Fruit fly (Drosophila melanogaster) whole organism, embryonic: ENCODE results near the gene Pdhb.
A peak's percentile ranks its signal among the peaks of the same experiment; 100 is the strongest.

Experiments
- Abd-B ChIP-seq: fragments of 200-800 bp; sonication (Bioruptor generic); optimal IDR thresholded peaks from 2 replicates; lab custom pipeline; 2018; ENCODE audit warnings: missing biosample characterization, mild to moderate bottlenecking, missing genetic modification characterization, moderate library complexity
- Bteb2 ChIP-seq: fragments of 200-800 bp; sonication (Bioruptor generic); optimal IDR thresholded peaks from 2 replicates; lab custom pipeline; 2016; ENCODE audit warnings: missing biosample characterization, missing genetic modification characterization
- CG10147 ChIP-seq: fragments of 200-800 bp; sonication (Bioruptor generic); optimal IDR thresholded peaks from 2 replicates; lab custom pipeline; 2019; ENCODE audit warnings: missing biosample characterization, mild to moderate bottlenecking, missing genetic modification characterization, moderate library complexity
- CG11696 ChIP-seq: fragments of 200-800 bp; sonication (Bioruptor generic); IDR thresholded peaks from 2 replicates; pipeline ENCODE4 v1.3.6; 2022; ENCODE audit warnings: missing biosample characterization, missing genetic modification characterization
- CG12155 ChIP-seq: fragments of 200-800 bp; sonication (Bioruptor generic); optimal IDR thresholded peaks from 3 replicates; lab custom pipeline; 2016; ENCODE audit warnings: missing biosample characterization, missing genetic modification characterization
- CG1233 ChIP-seq: fragments of 200-800 bp; sonication (Bioruptor generic); optimal IDR thresholded peaks from 4 replicates; lab custom pipeline; 2018; ENCODE audit warnings: missing biosample characterization, mild to moderate bottlenecking, missing genetic modification characterization
- CG13123 ChIP-seq: fragments of 200-800 bp; sonication (Bioruptor generic); optimal IDR thresholded peaks from 2 replicates; lab custom pipeline; 2016; ENCODE audit warnings: missing biosample characterization, missing genetic modification characterization
- CG14441 ChIP-seq: fragments of 200-800 bp; sonication (Bioruptor generic); IDR thresholded peaks from 2 replicates; pipeline ENCODE4 v1.3.6; 2022; ENCODE audit warnings: missing biosample characterization, missing genetic modification characterization
- CG14860 ChIP-seq: fragments of 200-800 bp; sonication (Bioruptor generic); IDR thresholded peaks from 3 replicates; pipeline ENCODE4 v1.3.6; 2022; ENCODE audit warnings: missing biosample characterization, missing genetic modification characterization; ENCODE audit not compliant: partially characterized antibody
- CG1603 ChIP-seq: fragments of 200-800 bp; sonication (Bioruptor generic); optimal IDR thresholded peaks from 2 replicates; lab custom pipeline; 2019; ENCODE audit warnings: missing biosample characterization, mild to moderate bottlenecking, missing genetic modification characterization, moderate library complexity
- CG17328 ChIP-seq: fragments of 200-800 bp; sonication (Bioruptor generic); IDR thresholded peaks from 2 replicates; pipeline ENCODE4 v1.3.6; 2022; ENCODE audit warnings: missing biosample characterization, missing genetic modification characterization
- CG17385 ChIP-seq: fragments of 200-800 bp; sonication (Bioruptor generic); optimal IDR thresholded peaks from 3 replicates; lab custom pipeline; 2018; ENCODE audit warnings: missing biosample characterization, mild to moderate bottlenecking, missing genetic modification characterization
- CG2199 ChIP-seq: fragments of 200-800 bp; sonication (Bioruptor generic); IDR thresholded peaks from 3 replicates; pipeline ENCODE4 v1.3.6; 2022; ENCODE audit warnings: missing biosample characterization, missing genetic modification characterization
- CG2875 ChIP-seq: fragments of 200-800 bp; sonication (Bioruptor generic); optimal IDR thresholded peaks from 2 replicates; lab custom pipeline; 2017; ENCODE audit warnings: missing biosample characterization, mild to moderate bottlenecking, missing genetic modification characterization, missing genetic modification reagents
- CG31224 ChIP-seq: fragments of 200-800 bp; sonication (Bioruptor generic); IDR thresholded peaks from 2 replicates; pipeline ENCODE4 v1.3.6; 2022; ENCODE audit warnings: missing biosample characterization, missing genetic modification characterization
- CG32532 ChIP-seq: fragments of 200-800 bp; sonication (Bioruptor generic); IDR thresholded peaks from 2 replicates; pipeline ENCODE4 v1.3.6; 2022; ENCODE audit warnings: missing biosample characterization, missing genetic modification characterization
- CG3281 ChIP-seq: fragments of 200-800 bp; sonication (Bioruptor generic); optimal IDR thresholded peaks from 3 replicates; lab custom pipeline; 2017; ENCODE audit warnings: missing biosample characterization, mild to moderate bottlenecking, missing genetic modification characterization
- CG4404 ChIP-seq: fragments of 200-800 bp; sonication (Bioruptor generic); IDR thresholded peaks from 2 replicates; pipeline ENCODE4 v1.3.6; 2022; ENCODE audit warnings: missing biosample characterization, missing genetic modification characterization
- CG6689 ChIP-seq: fragments of 200-800 bp; sonication (Bioruptor generic); IDR thresholded peaks from 2 replicates; pipeline ENCODE4 v1.3.6; 2022; ENCODE audit warnings: missing biosample characterization, missing genetic modification characterization
- CG6791 ChIP-seq: fragments of 200-800 bp; sonication (Bioruptor generic); IDR thresholded peaks from 3 replicates; pipeline ENCODE4 v1.3.6; 2022; ENCODE audit warnings: missing biosample characterization, missing genetic modification characterization; ENCODE audit not compliant: partially characterized antibody
- CG7357 ChIP-seq: fragments of 200-800 bp; sonication (Bioruptor generic); IDR thresholded peaks from 3 replicates; pipeline ENCODE4 v1.3.6; 2022; ENCODE audit warnings: missing biosample characterization, missing genetic modification characterization
- CG8478 ChIP-seq: fragments of >200 bp; optimal IDR thresholded peaks from 2 replicates; lab custom pipeline; 2018
- CrebB ChIP-seq: fragments of 200-800 bp; sonication (Bioruptor generic); optimal IDR thresholded peaks from 3 replicates; lab custom pipeline; 2018; ENCODE audit warnings: missing biosample characterization, mild to moderate bottlenecking, missing genetic modification characterization
- Doc2 ChIP-seq: fragments of 200-800 bp; sonication (Bioruptor generic); IDR thresholded peaks from 2 replicates; pipeline ENCODE4 v1.3.6; 2022; ENCODE audit warnings: missing biosample characterization, missing genetic modification characterization
- Dref ChIP-seq: fragments of 200-800 bp; sonication (Bioruptor generic); IDR thresholded peaks from 2 replicates; pipeline ENCODE4 v1.3.6; 2022; ENCODE audit warnings: missing biosample characterization, missing genetic modification characterization
- Fer1 ChIP-seq: fragments of 200-800 bp; sonication (Bioruptor generic); optimal IDR thresholded peaks from 2 replicates; lab custom pipeline; 2017; ENCODE audit warnings: missing biosample characterization, mild to moderate bottlenecking, missing genetic modification characterization
- Med ChIP-seq: fragments of 200-800 bp; sonication (Bioruptor generic); peaks from one replicate; lab custom pipeline; 2016; ENCODE audit warnings: missing biosample characterization, missing genetic modification characterization, mild to moderate bottlenecking, inconsistent platforms, moderate library complexity
- Nf-YB ChIP-seq: fragments of 200-800 bp; sonication (Bioruptor generic); optimal IDR thresholded peaks from 3 replicates; lab custom pipeline; 2019; ENCODE audit warnings: missing biosample characterization, mild to moderate bottlenecking, missing genetic modification characterization, moderate library complexity
- Six4 ChIP-seq: fragments of 200-800 bp; sonication (Bioruptor generic); optimal IDR thresholded peaks from 2 replicates; lab custom pipeline; 2016; ENCODE audit warnings: missing biosample characterization, missing genetic modification characterization
- Vsx1 ChIP-seq: fragments of 200-800 bp; sonication (Bioruptor generic); optimal IDR thresholded peaks from 2 replicates; lab custom pipeline; 2017; ENCODE audit warnings: missing biosample characterization, mild to moderate bottlenecking, missing genetic modification characterization, missing genetic modification reagents
- ac ChIP-seq: fragments of 200-800 bp; sonication (Bioruptor generic); optimal IDR thresholded peaks from 3 replicates; lab custom pipeline; 2017; ENCODE audit warnings: missing biosample characterization, mild to moderate bottlenecking, missing genetic modification characterization
- bbx ChIP-seq: fragments of 200-800 bp; sonication (Bioruptor generic); IDR thresholded peaks from 2 replicates; pipeline ENCODE4 v1.3.6; 2022; ENCODE audit warnings: missing biosample characterization, missing genetic modification characterization; ENCODE audit not compliant: partially characterized antibody
- bsh ChIP-seq, 2 experiments: fragments of 200-800 bp; sonication (Bioruptor generic); optimal IDR thresholded peaks; 2 replicates each; lab custom pipeline; 2017 to 2018; ENCODE audit warnings: mild to moderate bottlenecking in 2 of 2, missing biosample characterization in 2 of 2, missing genetic modification characterization in 2 of 2, moderate library complexity in 1 of 2
- cas ChIP-seq: fragments of 200-800 bp; sonication (Bioruptor generic); IDR thresholded peaks from 2 replicates; pipeline ENCODE4 v1.3.6; 2022; ENCODE audit warnings: missing biosample characterization, missing genetic modification characterization
- dm ChIP-seq: fragments of 200-800 bp; sonication (Bioruptor generic); optimal IDR thresholded peaks from 3 replicates; lab custom pipeline; 2016; ENCODE audit warnings: missing biosample characterization, missing genetic modification characterization
- en ChIP-seq: fragments of 200-800 bp; sonication (Bioruptor generic); optimal IDR thresholded peaks from 2 replicates; lab custom pipeline; 2016; ENCODE audit warnings: missing biosample characterization, missing genetic modification characterization
- gem ChIP-seq: fragments of 200-800 bp; sonication (Bioruptor generic); optimal IDR thresholded peaks from 2 replicates; lab custom pipeline; 2019; ENCODE audit warnings: missing biosample characterization, mild to moderate bottlenecking, missing genetic modification characterization, moderate library complexity
- grn ChIP-seq: fragments of 200-800 bp; sonication (Bioruptor generic); optimal IDR thresholded peaks from 3 replicates; lab custom pipeline; 2017; ENCODE audit warnings: missing biosample characterization, missing genetic modification characterization
- hth ChIP-seq: fragments of >200 bp; optimal IDR thresholded peaks from 2 replicates; lab custom pipeline; 2017; ENCODE audit warnings: inconsistent platforms
- ind ChIP-seq: fragments of 200-800 bp; sonication (Bioruptor generic); optimal IDR thresholded peaks from 3 replicates; lab custom pipeline; 2016; ENCODE audit warnings: missing biosample characterization, missing genetic modification characterization
- luna ChIP-seq: fragments of 200-800 bp; sonication (Bioruptor generic); optimal IDR thresholded peaks from 2 replicates; lab custom pipeline; 2016; ENCODE audit warnings: missing biosample characterization, missing genetic modification characterization
- nerfin-1 ChIP-seq: fragments of 200-800 bp; sonication (Bioruptor generic); optimal IDR thresholded peaks from 3 replicates; lab custom pipeline; 2019; ENCODE audit warnings: missing biosample characterization, mild to moderate bottlenecking, missing genetic modification characterization, moderate library complexity
- org-1 ChIP-seq: fragments of 200-800 bp; sonication (Bioruptor generic); optimal IDR thresholded peaks from 2 replicates; lab custom pipeline; 2017; ENCODE audit warnings: missing biosample characterization, missing genetic modification characterization
- pfk ChIP-seq: fragments of 200-800 bp; sonication (Bioruptor generic); optimal IDR thresholded peaks from 2 replicates; lab custom pipeline; 2018; ENCODE audit warnings: missing biosample characterization, mild to moderate bottlenecking, missing genetic modification characterization, moderate library complexity
- sens ChIP-seq: fragments of 200-800 bp; sonication (Bioruptor generic); peaks from one replicate; lab custom pipeline; 2016; ENCODE audit warnings: missing biosample characterization, missing genetic modification characterization
- tio ChIP-seq: fragments of 200-800 bp; sonication (Bioruptor generic); optimal IDR thresholded peaks from 2 replicates; lab custom pipeline; 2017; ENCODE audit warnings: missing biosample characterization, missing genetic modification characterization, inconsistent platforms
- usp ChIP-seq: fragments of >200 bp; optimal IDR thresholded peaks from 2 replicates; lab custom pipeline; 2017; ENCODE audit warnings: missing biosample characterization, missing genetic modification characterization
- wdn ChIP-seq: fragments of 200-800 bp; sonication (Bioruptor generic); IDR thresholded peaks from 2 replicates; pipeline ENCODE4 v1.3.6; 2022; ENCODE audit warnings: missing biosample characterization, missing genetic modification characterization
- zen ChIP-seq: fragments of 200-800 bp; sonication (Bioruptor generic); optimal IDR thresholded peaks from 3 replicates; lab custom pipeline; 2018; ENCODE audit warnings: missing biosample characterization, mild to moderate bottlenecking, missing genetic modification characterization, moderate library complexity
- zen2 ChIP-seq: fragments of 200-800 bp; sonication (Bioruptor generic); IDR thresholded peaks from 3 replicates; pipeline ENCODE4 v1.3.6; 2022; ENCODE audit warnings: missing biosample characterization, missing genetic modification characterization; ENCODE audit not compliant: partially characterized antibody

Gene Pdhb

DNA sequence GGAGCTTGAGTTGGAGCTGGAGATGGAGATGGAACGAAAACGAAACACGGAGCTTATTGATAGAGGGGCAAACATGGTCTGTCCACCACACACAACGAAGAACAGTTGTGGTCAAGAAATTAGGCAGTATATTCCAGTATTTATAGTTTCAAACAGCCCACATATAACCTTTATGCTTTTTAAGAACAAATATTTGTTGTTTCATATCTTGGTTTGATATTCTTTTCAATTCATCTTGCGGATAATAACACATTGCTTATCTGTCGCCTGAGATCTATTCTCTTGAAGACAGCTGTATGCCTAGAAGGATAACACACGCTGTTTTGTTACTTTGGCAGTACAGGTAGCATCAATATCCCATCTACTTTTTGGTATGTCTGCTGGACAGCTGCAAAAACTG, 40.0 kb upstream of the Pdhb start:
- peak; percentile 9 for TF ChIP-seq CG1603 (tag; lab: Kevin White, UChicago)
- 0 out of 2 replicates have a peak, but pooled peaks have one; percentile 52 for TF ChIP-seq CG11696 (GFP tag; lab: Robert Waterston, UW)
- peak; percentile 35 for TF ChIP-seq Med
- TF ChIP-seq Bteb2, result no peak
- no peak for TF ChIP-seq Nf-YB
- peak; percentile 1 for TF ChIP-seq zen (tag; lab: Kevin White, UChicago)
- TF ChIP-seq CG4404 (GFP tag; lab: Robert Waterston, UW), result no peak
- TF ChIP-seq ac (GFP tag; lab: Kevin White, UChicago), result peak; percentile 51
- no peak for TF ChIP-seq en (GFP tag; lab: Kevin White, UChicago)
- TF ChIP-seq sens (GFP tag; lab: Kevin White, UChicago), result no peak
- peak in 1 of 2 experiments; percentile 22 for TF ChIP-seq bsh (GFP tag; optimal IDR thresholded peaks at IDR 0.05; lab: Kevin White, UChicago)

DNA sequence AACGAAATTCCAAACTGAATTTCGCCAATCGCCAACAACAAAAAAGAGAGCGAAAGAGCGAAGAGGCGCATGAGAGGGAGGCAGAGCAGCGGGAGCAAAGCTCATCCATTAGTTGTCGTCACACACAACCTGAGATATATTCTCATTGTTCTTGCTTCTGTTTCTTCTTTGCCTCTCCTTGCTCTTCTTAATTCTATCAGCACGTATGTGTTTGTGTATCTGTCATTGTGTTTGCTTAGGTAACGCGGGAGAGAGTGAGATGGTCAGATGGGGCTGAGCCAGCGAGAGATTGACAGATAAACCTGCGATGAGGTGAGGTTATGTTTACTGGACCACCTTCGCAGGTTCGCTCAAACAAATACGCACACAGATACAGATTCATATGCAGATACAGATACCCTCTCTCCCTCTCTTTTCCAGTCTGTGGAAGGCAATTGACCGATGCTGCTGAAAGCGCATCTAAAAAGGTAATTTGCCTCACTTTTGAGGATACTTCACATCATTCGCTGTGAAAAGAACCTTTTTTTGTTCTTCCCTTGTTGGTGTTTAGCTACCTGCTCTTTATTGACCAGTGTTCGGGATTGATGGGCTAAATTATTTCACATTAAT, 38.8 kb upstream of the Pdhb start:
- TF ChIP-seq gem (tag; lab: Kevin White, UChicago) (no peak), Vsx1 (GFP tag; lab: Kevin White, UChicago) (peak; percentile 13), CG3281 (GFP tag; lab: Kevin White, UChicago) (peak; percentile 14), CG17328 (GFP tag; lab: Robert Waterston, UW) (no peak), CG14441 (no peak), CG1603 (tag; lab: Kevin White, UChicago) (no peak), CG7357 (GFP tag; lab: Robert Waterston, UW) (no peak), nerfin-1 (tag; lab: Kevin White, UChicago) (peak; percentile 10), pfk (no peak), CG31224 (GFP tag; lab: Robert Waterston, UW) (no peak), wdn (GFP tag; lab: Robert Waterston, UW) (no peak), Abd-B (GFP tag; lab: Kevin White, UChicago) (no peak), CG8478 (lab: Kevin White, UChicago) (no peak), CG17385 (GFP tag; lab: Kevin White, UChicago) (no peak), CG6689 (GFP tag; lab: Robert Waterston, UW) (peak; percentile 33; the same call in 1 of the 2 replicates), CG1233 (no peak), cas (no peak), hth (lab: Kevin White, UChicago) (no peak), tio (no peak), usp (GFP tag; lab: Kevin White, UChicago) (no peak), CG12155 (GFP tag; lab: Kevin White, UChicago) (peak; percentile 30), Fer1 (GFP tag; lab: Kevin White, UChicago) (peak; percentile 30), luna (GFP tag; lab: Kevin White, UChicago) (no peak), Doc2 (GFP tag; lab: Robert Waterston, UW) (no peak), CG10147 (GFP tag; lab: Kevin White, UChicago) (no peak), zen2 (no peak), grn (GFP tag; lab: Kevin White, UChicago) (peak; percentile 90), dm (GFP tag; lab: Kevin White, UChicago) (no peak), org-1 (GFP tag; lab: Kevin White, UChicago) (no peak), ind (GFP tag; lab: Kevin White, UChicago) (no peak), CrebB (tag; lab: Kevin White, UChicago) (peak; percentile 55), CG6791 (no peak), zen (tag; lab: Kevin White, UChicago) (peak; percentile 71), Dref (no peak), CG2875 (peak; percentile 4), Six4 (no peak), bbx (GFP tag; lab: Robert Waterston, UW) (no peak), CG14860 (GFP tag; lab: Robert Waterston, UW) (no peak), CG32532 (GFP tag; lab: Robert Waterston, UW) (no peak; the same call in 1 of the 2 replicates), CG13123 (GFP tag; lab: Kevin White, UChicago) (no peak), CG2199 (GFP tag; lab: Robert Waterston, UW) (0 out of 3 replicates have a peak, but pooled peaks have one; percentile 33)
